In the genomic region with DNA sequence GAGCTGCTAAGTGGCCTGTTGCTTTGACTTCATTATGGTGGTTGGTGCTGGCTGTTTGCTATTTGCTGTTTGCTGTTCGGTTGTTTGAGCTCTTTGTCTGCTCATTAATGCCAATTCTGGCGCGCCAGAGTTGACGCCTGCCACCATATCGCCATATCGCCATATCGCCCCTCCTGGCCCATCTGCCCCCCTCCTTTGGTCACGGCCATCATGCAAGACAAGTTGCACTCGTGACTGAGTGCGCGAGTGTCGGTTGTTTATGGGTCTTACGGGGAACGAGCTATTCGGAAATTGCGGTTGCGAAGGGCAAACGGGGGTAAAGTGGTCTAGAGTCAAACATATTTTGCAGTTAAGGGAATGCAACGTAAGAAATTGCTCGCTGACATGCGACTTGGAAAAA, we compare ENCODE assay signal across 3 fruit fly cellular contexts.
A peak's percentile ranks its signal among the peaks of the same experiment; 100 is the strongest.
TF ChIP-seq lines count a peak whose summit lies in the region.

No protein-coding gene starts in this region.

- no peak for TF ChIP-seq CTCF in whole organism, embryonic (GFP tag; optimal IDR thresholded peaks at IDR 0.05; lab: Kevin White, UChicago)

TF ChIP-seq in whole organism, embryonic, 481 proteins besides CTCF, POLR2A, EP300 and RAD21:
- no peak for TF ChIP-seq sd (tag; optimal IDR thresholded peaks at IDR 0.05; lab: Kevin White, UChicago)
- no peak for TF ChIP-seq Nf-YA (GFP tag; IDR thresholded peaks at IDR 0.05; lab: Robert Waterston, UW)
- peak; percentile 63 for TF ChIP-seq sens (GFP tag; lab: Kevin White, UChicago)
- no peak for TF ChIP-seq zfh1 (GFP tag; IDR thresholded peaks at IDR 0.05; lab: Robert Waterston, UW)
- no peak for TF ChIP-seq dmrt11E (tag; optimal IDR thresholded peaks at IDR 0.05; lab: Kevin White, UChicago)
- TF ChIP-seq sqz (GFP tag; optimal IDR thresholded peaks at IDR 0.05; lab: Kevin White, UChicago): no peak
- TF ChIP-seq bsh (GFP tag; optimal IDR thresholded peaks at IDR 0.05; lab: Kevin White, UChicago): peak in 1 of 2 experiments; percentile 11
- TF ChIP-seq TFAM (GFP tag; optimal IDR thresholded peaks at IDR 0.05; lab: Kevin White, UChicago): no peak
- no peak for TF ChIP-seq CG4424 (GFP tag; optimal IDR thresholded peaks at IDR 0.05; lab: Kevin White, UChicago)
- TF ChIP-seq CG6813 (GFP tag; optimal IDR thresholded peaks at IDR 0.05; lab: Kevin White, UChicago): no peak
- peak; percentile 51 for TF ChIP-seq Ets65A (GFP tag; lab: Kevin White, UChicago)
- no peak for TF ChIP-seq bcd (GFP tag; optimal IDR thresholded peaks at IDR 0.05; lab: Kevin White, UChicago)
- TF ChIP-seq ranshi (GFP tag; IDR thresholded peaks at IDR 0.05; lab: Robert Waterston, UW): 0 out of 2 replicates have a peak, but pooled peaks have one; percentile 17
TF ChIP-seq in whole organism, embryonic: peak in this region for 4.

TF ChIP-seq in whole organism, prepupa, 60 proteins besides CTCF, POLR2A, EP300 and RAD21:
- TF ChIP-seq Gug (GFP tag; IDR thresholded peaks at IDR 0.05; lab: Robert Waterston, UW) (peak; percentile 18; the same call in 1 of the 2 replicates), eg (GFP tag; IDR thresholded peaks at IDR 0.05; lab: Robert Waterston, UW) (peak; percentile 40; the same call in 1 of the 3 replicates), Eip78C (GFP tag; lab: Kevin White, UChicago) (peak; percentile 58), CG11294 (GFP tag; IDR thresholded peaks at IDR 0.05; lab: Robert Waterston, UW) (no peak), pdm3 (GFP tag; optimal IDR thresholded peaks at IDR 0.05; lab: Kevin White, UChicago) (peak; percentile 1), CG32006 (GFP tag; optimal IDR thresholded peaks at IDR 0.05; lab: Kevin White, UChicago) (no peak), CG8632 (GFP tag; optimal IDR thresholded peaks at IDR 0.05; lab: Kevin White, UChicago) (no peak), salr (GFP tag; optimal IDR thresholded peaks at IDR 0.05; lab: Kevin White, UChicago) (no peak), CG8119 (GFP tag; IDR thresholded peaks at IDR 0.05; lab: Robert Waterston, UW) (0 out of 3 replicates have a peak, but pooled peaks have one; percentile 13), svp (GFP tag; lab: Kevin White, UChicago) (peak; percentile 16), CG6808 (GFP tag; optimal IDR thresholded peaks at IDR 0.05; lab: Kevin White, UChicago) (no peak), CG15336 (GFP tag; IDR thresholded peaks at IDR 0.05; lab: Robert Waterston, UW) (0 out of 2 replicates have a peak, but pooled peaks have one; percentile 11), CG6163 (GFP tag; IDR thresholded peaks at IDR 0.05; lab: Robert Waterston, UW) (peak; percentile 64; the same call in 1 of the 3 replicates), ss (GFP tag; optimal IDR thresholded peaks at IDR 0.05; lab: Kevin White, UChicago) (peak; percentile 34 to 87), CG31627 (GFP tag; optimal IDR thresholded peaks at IDR 0.05; lab: Kevin White, UChicago) (no peak), Sox15 (GFP tag; optimal IDR thresholded peaks at IDR 0.05; lab: Kevin White, UChicago) (no peak)
TF ChIP-seq in whole organism, prepupa: peak in this region for 9.

TF ChIP-seq in whole organism, pupa, 21 proteins besides CTCF, POLR2A, EP300 and RAD21:
- TF ChIP-seq CG4496 (GFP tag; IDR thresholded peaks at IDR 0.05; lab: Robert Waterston, UW) (0 out of 3 replicates have a peak, but pooled peaks have one; percentile 32), CG15710 (tag; optimal IDR thresholded peaks at IDR 0.05; lab: Kevin White, UChicago) (no peak)
